Fruit fly (Drosophila melanogaster) whole organism, adult: Measurements from ENCODE around the gene Wdr59.

Experiments used
- CG7045 ChIP-seq: fragments of 200-800 bp; sonication (Bioruptor generic); optimal IDR thresholded peaks from 2 replicates; lab custom pipeline; 2017; ENCODE audit warnings: missing biosample characterization, mild to moderate bottlenecking, missing genetic modification characterization
- Hr96 ChIP-seq: fragments of 200-800 bp; sonication (Bioruptor generic); optimal IDR thresholded peaks from 2 replicates; lab custom pipeline; 2016; ENCODE audit warnings: missing biosample characterization, missing genetic modification characterization
- pad ChIP-seq: fragments of 200-800 bp; sonication (Bioruptor generic); optimal IDR thresholded peaks from 3 replicates; lab custom pipeline; 2017; ENCODE audit warnings: missing biosample characterization, missing genetic modification characterization, mild to moderate bottlenecking, moderate library complexity, missing genetic modification reagents

DNA sequence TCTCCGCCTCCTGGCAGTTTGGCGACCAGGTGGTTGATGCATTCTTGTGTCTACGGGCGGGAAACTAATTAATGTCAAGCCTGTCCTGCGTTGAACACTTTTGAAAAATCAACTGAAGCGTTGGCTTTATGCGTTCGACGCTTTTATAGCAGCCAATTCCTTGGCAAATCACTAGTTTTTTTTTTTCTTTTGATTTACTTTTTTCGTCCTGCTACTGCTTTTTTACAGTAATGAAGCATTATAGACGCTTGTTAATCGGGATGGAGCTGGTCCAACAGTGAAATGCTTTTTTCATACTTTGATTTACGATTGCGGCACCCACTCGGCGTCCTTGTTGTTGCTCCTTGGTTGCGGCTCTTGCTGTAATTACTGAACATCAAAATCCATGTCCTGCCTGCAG is 6.1 kb upstream of the Wdr59 start, which contains the start of gene AstCC:
- TF ChIP-seq CG7045 = no peak
- no peak for TF ChIP-seq Hr96 (GFP tag; lab: Kevin White, UChicago)
- no peak for TF ChIP-seq pad (GFP tag; lab: Kevin White, UChicago)
